Fruit fly (Drosophila melanogaster): ENCODE data around the gene CG18622.
A peak's percentile ranks its signal among the peaks of the same experiment; 100 is the strongest.

Gene CG18622

DNA sequence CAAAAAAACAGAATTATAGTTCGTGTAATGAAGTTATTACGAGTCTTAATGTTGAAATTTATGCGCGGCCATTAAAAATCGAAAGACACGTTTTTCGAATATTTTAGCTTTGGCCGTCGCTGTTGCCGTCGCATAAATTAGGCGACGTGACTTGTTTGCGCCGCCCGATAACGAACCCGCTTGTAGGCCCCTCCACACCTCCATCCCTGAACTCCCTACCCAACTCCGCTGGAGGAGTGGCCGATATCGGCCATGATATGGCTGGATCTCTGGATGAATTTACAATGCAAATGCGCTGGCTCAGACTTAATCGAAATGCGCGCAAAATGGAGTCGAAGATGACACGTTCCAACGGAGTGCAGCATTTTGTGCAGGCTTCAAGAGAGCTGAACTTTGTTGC lies 33.1 kb downstream of the CG18622 start:
- no peak for TF ChIP-seq D1 (tag; optimal IDR thresholded peaks at IDR 0.05)
- no peak for TF ChIP-seq Pif1A (GFP tag; optimal IDR thresholded peaks at IDR 0.05)
- no peak for TF ChIP-seq Pif1B (GFP tag; optimal IDR thresholded peaks at IDR 0.05)
- TF ChIP-seq EcR (GFP tag; optimal IDR thresholded peaks at IDR 0.05) = no peak
- no peak for TF ChIP-seq fd96Ca (GFP tag; IDR thresholded peaks at IDR 0.05)
- TF ChIP-seq Snoo (tag; optimal IDR thresholded peaks at IDR 0.05) = no peak
- no peak for TF ChIP-seq CG10348 (GFP tag; IDR thresholded peaks at IDR 0.05)
- no peak for TF ChIP-seq CG13204 (GFP tag; optimal IDR thresholded peaks at IDR 0.05)
- no peak for TF ChIP-seq CG15710 (tag; optimal IDR thresholded peaks at IDR 0.05)
- no peak for TF ChIP-seq CG8159 (tag; optimal IDR thresholded peaks at IDR 0.05)
- TF ChIP-seq CG8301 (tag; optimal IDR thresholded peaks at IDR 0.05) = no peak
- TF ChIP-seq CG14655 (GFP tag; optimal IDR thresholded peaks at IDR 0.05) = no peak
- no peak for TF ChIP-seq Ets98B (GFP tag; IDR thresholded peaks at IDR 0.05)
- no peak for TF ChIP-seq CG9948 (tag; optimal IDR thresholded peaks at IDR 0.05)
- TF ChIP-seq CG34367 (tag; optimal IDR thresholded peaks at IDR 0.05) = no peak
- no peak for TF ChIP-seq CG32121 (GFP tag; IDR thresholded peaks at IDR 0.05)
- no peak for TF ChIP-seq CG12605 (GFP tag; IDR thresholded peaks at IDR 0.05)
- no peak for TF ChIP-seq rn (GFP tag; IDR thresholded peaks at IDR 0.05)
- TF ChIP-seq CG4496 (GFP tag; IDR thresholded peaks at IDR 0.05) = no peak
- TF ChIP-seq CG17806 (tag; optimal IDR thresholded peaks at IDR 0.05) = no peak

DNA sequence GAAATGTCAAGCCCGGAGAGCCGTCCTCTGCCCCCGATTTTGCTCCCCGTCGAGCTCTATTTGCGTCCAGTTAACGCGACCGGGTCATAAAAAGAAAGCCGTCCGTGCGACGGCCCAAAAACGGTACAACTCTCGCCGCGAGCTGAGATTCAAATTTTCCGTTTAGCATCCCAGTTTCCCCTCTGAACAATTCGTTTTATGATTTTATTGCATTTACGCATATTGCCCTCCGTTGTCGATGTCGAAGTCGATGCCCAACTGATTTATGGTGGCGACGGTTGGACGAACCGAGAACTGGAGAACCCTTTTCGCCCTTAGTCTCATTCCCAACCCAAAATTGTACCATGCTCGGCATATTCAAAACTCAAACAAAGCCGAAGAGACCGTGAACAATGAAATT lies 36.2 kb downstream of the CG18622 start:
- TF ChIP-seq Pif1B (GFP tag; optimal IDR thresholded peaks at IDR 0.05) = no peak
- TF ChIP-seq CG13204 (GFP tag; optimal IDR thresholded peaks at IDR 0.05) = no peak
- no peak for TF ChIP-seq Ets98B (GFP tag; IDR thresholded peaks at IDR 0.05)
- TF ChIP-seq CG34367 (tag; optimal IDR thresholded peaks at IDR 0.05) = no peak
- no peak for TF ChIP-seq D1 (tag; optimal IDR thresholded peaks at IDR 0.05)
- no peak for TF ChIP-seq CG15710 (tag; optimal IDR thresholded peaks at IDR 0.05)
- TF ChIP-seq rn (GFP tag; IDR thresholded peaks at IDR 0.05) = no peak
- no peak for TF ChIP-seq CG10348 (GFP tag; IDR thresholded peaks at IDR 0.05)
- no peak for TF ChIP-seq CG12605 (GFP tag; IDR thresholded peaks at IDR 0.05)
- TF ChIP-seq Pif1A (GFP tag; optimal IDR thresholded peaks at IDR 0.05) = no peak
- TF ChIP-seq fd96Ca (GFP tag; IDR thresholded peaks at IDR 0.05) = no peak
- TF ChIP-seq EcR (GFP tag; optimal IDR thresholded peaks at IDR 0.05) = no peak
- TF ChIP-seq CG8301 (tag; optimal IDR thresholded peaks at IDR 0.05) = no peak
- TF ChIP-seq CG8159 (tag; optimal IDR thresholded peaks at IDR 0.05) = no peak
- no peak for TF ChIP-seq Snoo (tag; optimal IDR thresholded peaks at IDR 0.05)

DNA sequence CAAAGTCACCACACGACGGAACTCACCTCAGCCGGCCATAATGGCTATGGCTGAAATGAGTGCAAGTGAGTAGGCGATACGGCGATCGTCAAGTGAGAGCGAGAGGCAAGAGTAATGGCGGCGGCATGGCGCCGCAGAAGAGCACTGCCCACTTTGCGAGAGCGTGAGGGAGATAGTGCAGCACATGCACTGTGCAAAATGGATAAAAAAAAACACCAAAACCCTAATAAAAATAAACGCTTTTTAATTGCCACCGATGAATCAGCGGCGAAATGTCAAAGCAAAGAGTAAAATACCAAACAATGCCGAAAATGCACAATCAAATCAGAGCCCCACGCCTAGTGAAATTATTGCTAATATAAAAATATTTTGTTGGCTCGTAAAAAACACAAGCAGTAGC lies 38.9 kb downstream of the CG18622 start:
- TF ChIP-seq CG15710 (tag; optimal IDR thresholded peaks at IDR 0.05) = peak; percentile 23
- no peak; the same call in 1 of the 2 replicates for TF ChIP-seq Ets98B (GFP tag; IDR thresholded peaks at IDR 0.05)
- TF ChIP-seq fd96Ca (GFP tag; IDR thresholded peaks at IDR 0.05) = peak; percentile 85
- peak; percentile 20 for TF ChIP-seq CG8159 (tag; optimal IDR thresholded peaks at IDR 0.05)
- no peak for TF ChIP-seq EcR (GFP tag; optimal IDR thresholded peaks at IDR 0.05)
- no peak for TF ChIP-seq Snoo (tag; optimal IDR thresholded peaks at IDR 0.05)
- TF ChIP-seq rn (GFP tag; IDR thresholded peaks at IDR 0.05) = peak; percentile 5; the same call in 1 of the 2 replicates
- no peak for TF ChIP-seq CG17806 (tag; optimal IDR thresholded peaks at IDR 0.05)
- TF ChIP-seq CG10348 (GFP tag; IDR thresholded peaks at IDR 0.05) = no peak
- TF ChIP-seq gl (tag; optimal IDR thresholded peaks at IDR 0.05) = peak; percentile 28
- TF ChIP-seq CG14655 (GFP tag; optimal IDR thresholded peaks at IDR 0.05) = peak; percentile 40
- TF ChIP-seq CG32121 (GFP tag; IDR thresholded peaks at IDR 0.05) = peak; percentile 20; the same call in 1 of the 2 replicates
- TF ChIP-seq CG34367 (tag; optimal IDR thresholded peaks at IDR 0.05) = peak; percentile 22
- no peak for TF ChIP-seq Pif1B (GFP tag; optimal IDR thresholded peaks at IDR 0.05)
- no peak for TF ChIP-seq CG13204 (GFP tag; optimal IDR thresholded peaks at IDR 0.05)
- peak; percentile 3 for TF ChIP-seq Pif1A (GFP tag; optimal IDR thresholded peaks at IDR 0.05)
- peak; percentile 12 for TF ChIP-seq D1 (tag; optimal IDR thresholded peaks at IDR 0.05)
- peak; percentile 84 for TF ChIP-seq CG4496 (GFP tag; IDR thresholded peaks at IDR 0.05)
- TF ChIP-seq CG8301 (tag; optimal IDR thresholded peaks at IDR 0.05) = peak; percentile 21
- no peak for TF ChIP-seq CG9948 (tag; optimal IDR thresholded peaks at IDR 0.05)
- TF ChIP-seq CG12605 (GFP tag; IDR thresholded peaks at IDR 0.05) = peak; percentile 21; the same call in 1 of the 2 replicates

DNA sequence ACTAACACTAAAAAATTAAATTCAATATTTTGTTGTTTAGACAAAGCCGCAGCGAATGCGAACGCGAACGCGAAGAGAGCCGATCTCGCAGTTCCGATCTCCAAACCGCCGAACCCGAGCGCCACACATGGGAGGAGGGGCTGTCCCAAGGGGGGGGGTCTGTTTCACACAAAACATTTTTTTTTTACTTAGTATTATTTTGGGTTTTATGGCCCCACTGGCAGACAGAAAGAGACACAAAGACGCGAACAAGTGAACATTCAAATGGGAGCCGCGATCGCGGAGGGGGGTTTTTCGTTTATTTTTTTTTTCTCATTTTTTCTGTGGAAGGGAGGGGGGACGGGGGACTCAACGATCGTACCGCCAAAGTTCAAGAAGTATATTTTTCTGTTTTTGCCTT lies 43.3 kb downstream of the CG18622 start:
- TF ChIP-seq CG8301 (tag; optimal IDR thresholded peaks at IDR 0.05) (no peak), CG9948 (tag; optimal IDR thresholded peaks at IDR 0.05) (no peak), CG14655 (GFP tag; optimal IDR thresholded peaks at IDR 0.05) (no peak)

DNA sequence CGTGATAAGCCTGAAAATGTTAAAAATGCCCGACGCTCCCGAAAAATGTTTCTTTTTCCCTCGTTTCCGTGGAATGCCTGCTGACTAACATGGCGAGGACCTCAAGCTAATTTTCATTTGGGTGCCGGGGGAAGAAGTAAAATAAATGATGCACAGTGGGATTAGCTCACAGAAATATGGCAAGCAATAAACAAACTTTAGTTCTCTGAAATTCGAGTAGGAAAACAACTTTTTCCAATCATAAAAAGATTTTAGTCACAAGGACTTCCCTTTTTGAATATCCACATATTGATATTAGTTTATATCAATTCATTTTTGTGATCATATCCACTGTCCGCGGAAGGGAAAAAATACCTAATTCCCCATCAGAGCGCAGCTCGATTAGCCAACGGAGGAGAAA lies 46.2 kb downstream of the CG18622 start:
- TF ChIP-seq CG8159 (tag; optimal IDR thresholded peaks at IDR 0.05) = peak; percentile 27
- no peak for TF ChIP-seq CG13204 (GFP tag; optimal IDR thresholded peaks at IDR 0.05)
- TF ChIP-seq CG14655 (GFP tag; optimal IDR thresholded peaks at IDR 0.05) = peak; percentile 35

dm6 chr3R:16940520-16940919 lies 47.0 kb downstream of the CG18622 start:
- TF ChIP-seq fd96Ca (GFP tag; IDR thresholded peaks at IDR 0.05) = no peak
- TF ChIP-seq EcR (GFP tag; optimal IDR thresholded peaks at IDR 0.05) = no peak
- TF ChIP-seq Snoo (tag; optimal IDR thresholded peaks at IDR 0.05) = no peak
- no peak for TF ChIP-seq CG17806 (tag; optimal IDR thresholded peaks at IDR 0.05)
- no peak for TF ChIP-seq gl (tag; optimal IDR thresholded peaks at IDR 0.05)
- no peak for TF ChIP-seq Pif1B (GFP tag; optimal IDR thresholded peaks at IDR 0.05)
- TF ChIP-seq CG14655 (GFP tag; optimal IDR thresholded peaks at IDR 0.05) = no peak
- TF ChIP-seq CG13204 (GFP tag; optimal IDR thresholded peaks at IDR 0.05) = no peak
- no peak for TF ChIP-seq CG4496 (GFP tag; IDR thresholded peaks at IDR 0.05)
- TF ChIP-seq rn (GFP tag; IDR thresholded peaks at IDR 0.05) = no peak
- no peak for TF ChIP-seq CG32121 (GFP tag; IDR thresholded peaks at IDR 0.05)

Data from whole organism, pupa.